Fruit fly (Drosophila melanogaster) whole organism, embryonic: ENCODE measurements around the gene Dhc62B.

ENCODE experiments used
- Asciz ChIP-seq: fragments of 200-800 bp; sonication (Bioruptor generic); optimal IDR thresholded peaks from 2 replicates; lab custom pipeline; 2017; ENCODE audit warnings: missing biosample characterization, mild to moderate bottlenecking, missing genetic modification characterization, missing genetic modification reagents
- B-H1 ChIP-seq: fragments of 200-800 bp; sonication (Bioruptor generic); IDR thresholded peaks from 3 replicates; pipeline ENCODE4 v1.3.6; 2022; ENCODE audit warnings: missing biosample characterization, missing genetic modification characterization
- CG10147 ChIP-seq: fragments of 200-800 bp; sonication (Bioruptor generic); optimal IDR thresholded peaks from 2 replicates; lab custom pipeline; 2019; ENCODE audit warnings: missing biosample characterization, mild to moderate bottlenecking, missing genetic modification characterization, moderate library complexity
- CG14965 ChIP-seq: fragments of 200-800 bp; sonication (Bioruptor generic); optimal IDR thresholded peaks from 2 replicates; lab custom pipeline; 2016; ENCODE audit warnings: missing biosample characterization, missing genetic modification characterization, borderline replicate concordance
- CG16863 ChIP-seq: fragments of 200-800 bp; sonication (Bioruptor generic); optimal IDR thresholded peaks from 3 replicates; lab custom pipeline; 2016; ENCODE audit warnings: missing biosample characterization, missing genetic modification characterization
- CG17385 ChIP-seq: fragments of 200-800 bp; sonication (Bioruptor generic); optimal IDR thresholded peaks from 3 replicates; lab custom pipeline; 2018; ENCODE audit warnings: missing biosample characterization, mild to moderate bottlenecking, missing genetic modification characterization
- CG18011 ChIP-seq: fragments of 200-800 bp; sonication (Bioruptor generic); optimal IDR thresholded peaks from 2 replicates; lab custom pipeline; 2017; ENCODE audit warnings: missing biosample characterization, missing genetic modification characterization, mild to moderate bottlenecking, moderate library complexity, missing genotype
- CG18476 ChIP-seq: fragments of 200-800 bp; sonication (Bioruptor generic); optimal IDR thresholded peaks from 2 replicates; lab custom pipeline; 2016; ENCODE audit warnings: missing biosample characterization, mild to moderate bottlenecking, missing genetic modification characterization
- CG2678 ChIP-seq: fragments of 200-800 bp; sonication (Bioruptor generic); optimal IDR thresholded peaks from 3 replicates; lab custom pipeline; 2019; ENCODE audit warnings: missing biosample characterization, mild to moderate bottlenecking, missing genetic modification characterization, moderate library complexity
- CG32767 ChIP-seq: fragments of 200-800 bp; sonication (Bioruptor generic); IDR thresholded peaks from 2 replicates; pipeline ENCODE4 v1.3.6; 2022; ENCODE audit warnings: missing biosample characterization, missing genetic modification characterization
- CG3281 ChIP-seq: fragments of 200-800 bp; sonication (Bioruptor generic); optimal IDR thresholded peaks from 3 replicates; lab custom pipeline; 2017; ENCODE audit warnings: missing biosample characterization, mild to moderate bottlenecking, missing genetic modification characterization
- CG3407 ChIP-seq: fragments of 200-800 bp; sonication (Bioruptor generic); optimal IDR thresholded peaks from 2 replicates; lab custom pipeline; 2018; ENCODE audit warnings: missing biosample characterization, mild to moderate bottlenecking, missing genetic modification characterization
- CG4820 ChIP-seq: fragments of 200-800 bp; sonication (Bioruptor generic); optimal IDR thresholded peaks from 3 replicates; lab custom pipeline; 2016; ENCODE audit warnings: missing biosample characterization, missing genetic modification characterization
- CG4854 ChIP-seq: fragments of 200-800 bp; sonication (Bioruptor generic); optimal IDR thresholded peaks from 2 replicates; lab custom pipeline; 2016; ENCODE audit warnings: missing biosample characterization, missing genetic modification characterization, inconsistent platforms
- CG5180 ChIP-seq: fragments of 200-800 bp; sonication (Bioruptor generic); optimal IDR thresholded peaks from 3 replicates; lab custom pipeline; 2017; ENCODE audit warnings: missing biosample characterization, missing genetic modification characterization, mild to moderate bottlenecking, moderate library complexity, missing genetic modification reagents
- CG6813 ChIP-seq: fragments of 200-800 bp; sonication (Bioruptor generic); optimal IDR thresholded peaks from 2 replicates; lab custom pipeline; 2017; ENCODE audit warnings: missing biosample characterization, missing genetic modification characterization, mild to moderate bottlenecking, moderate library complexity, missing genetic modification reagents
- CG6854 ChIP-seq: fragments of 200-800 bp; sonication (Bioruptor generic); optimal IDR thresholded peaks from 3 replicates; lab custom pipeline; 2017; ENCODE audit warnings: missing biosample characterization, mild to moderate bottlenecking, missing genetic modification characterization
- CG7745 ChIP-seq: fragments of 200-800 bp; sonication (Bioruptor generic); optimal IDR thresholded peaks from 2 replicates; lab custom pipeline; 2018; ENCODE audit warnings: missing biosample characterization, mild to moderate bottlenecking, missing genetic modification characterization, moderate library complexity
- CG8290 ChIP-seq, 3 experiments: fragments of 200-800 bp; sonication (Bioruptor generic); optimal IDR thresholded peaks; 2 replicates each; lab custom pipeline; 2016 to 2019; ENCODE audit warnings: missing biosample characterization in 3 of 3, missing genetic modification characterization in 3 of 3, mild to moderate bottlenecking in 2 of 3, moderate library complexity in 1 of 3
- CG8388 ChIP-seq: fragments of 200-800 bp; sonication (Bioruptor generic); optimal IDR thresholded peaks from 2 replicates; lab custom pipeline; 2019; ENCODE audit warnings: missing biosample characterization, mild to moderate bottlenecking, missing genetic modification characterization, moderate library complexity
- CTCF ChIP-seq: fragments of 200-800 bp; sonication (Bioruptor generic); optimal IDR thresholded peaks from 2 replicates; lab custom pipeline; 2017; ENCODE audit warnings: missing biosample characterization, mild to moderate bottlenecking, missing genetic modification characterization, moderate library complexity
- Deaf1 ChIP-seq: fragments of 200-800 bp; optimal IDR thresholded peaks from 3 replicates; lab custom pipeline; 2019; ENCODE audit warnings: missing biosample characterization, mild to moderate bottlenecking, missing genetic modification characterization, moderate library complexity
- Dip2 ChIP-seq: fragments of 200-800 bp; sonication (Bioruptor generic); IDR thresholded peaks from 2 replicates; pipeline ENCODE4 v1.3.6; 2022; ENCODE audit warnings: missing biosample characterization, missing genetic modification characterization
- E2f2 ChIP-seq: fragments of 200-800 bp; sonication (Bioruptor generic); IDR thresholded peaks from 2 replicates; pipeline ENCODE4 v1.3.6; 2022; ENCODE audit warnings: missing biosample characterization, missing genetic modification characterization
- Fer3 ChIP-seq: fragments of 200-800 bp; sonication (Bioruptor generic); optimal IDR thresholded peaks from 2 replicates; lab custom pipeline; 2018; ENCODE audit warnings: missing biosample characterization, mild to moderate bottlenecking, missing genetic modification characterization, moderate library complexity
- HLH4C ChIP-seq: fragments of 200-800 bp; sonication (Bioruptor generic); IDR thresholded peaks from 3 replicates; pipeline ENCODE4 v1.3.6; 2022; ENCODE audit warnings: missing biosample characterization, missing genetic modification characterization; ENCODE audit not compliant: partially characterized antibody
- Hand ChIP-seq: fragments of 200-800 bp; sonication (Bioruptor generic); optimal IDR thresholded peaks from 2 replicates; lab custom pipeline; 2017; ENCODE audit warnings: mild to moderate bottlenecking, missing biosample characterization, missing genetic modification reagents, missing genetic modification characterization
- Hr51 ChIP-seq, 2 experiments: fragments of 200-800 bp; sonication (Bioruptor generic); optimal IDR thresholded peaks; 2 replicates in 1 of 2; 3 replicates in 1 of 2; lab custom pipeline; 2016 to 2018; ENCODE audit warnings: missing biosample characterization in 2 of 2, missing genetic modification characterization in 2 of 2, mild to moderate bottlenecking in 1 of 2, moderate library complexity in 1 of 2
- Hsf ChIP-seq: fragments of 200-800 bp; sonication (Bioruptor generic); optimal IDR thresholded peaks from 3 replicates; lab custom pipeline; 2016; ENCODE audit warnings: missing biosample characterization, missing genetic modification characterization
- MESR4 ChIP-seq: fragments of 200-800 bp; sonication (Bioruptor generic); optimal IDR thresholded peaks from 2 replicates; lab custom pipeline; 2018; ENCODE audit warnings: missing biosample characterization, mild to moderate bottlenecking, missing genetic modification characterization, moderate library complexity
- Myb ChIP-seq: fragments of 200-800 bp; sonication (Bioruptor generic); optimal IDR thresholded peaks from 2 replicates; lab custom pipeline; 2016; ENCODE audit warnings: missing biosample characterization, missing genetic modification characterization
- Optix ChIP-seq: fragments of 200-800 bp; sonication (Bioruptor generic); IDR thresholded peaks from 3 replicates; pipeline ENCODE4 v1.3.6; 2022; ENCODE audit warnings: missing biosample characterization, missing genetic modification characterization
- Side ChIP-seq: fragments of 200-800 bp; sonication (Bioruptor generic); optimal IDR thresholded peaks from 2 replicates; lab custom pipeline; 2016; ENCODE audit warnings: missing biosample characterization, missing genetic modification characterization
- Spps ChIP-seq: fragments of 200-800 bp; sonication (Bioruptor generic); optimal IDR thresholded peaks from 2 replicates; lab custom pipeline; 2018; ENCODE audit warnings: missing biosample characterization, mild to moderate bottlenecking, missing genetic modification characterization
- Stat92E ChIP-seq, 3 experiments: fragments of >200 bp in 2 of 3; fragments of 200-800 bp in 1 of 3; sonication (Bioruptor generic) in 1 of 3; optimal IDR thresholded peaks; 2 replicates each; lab custom pipeline; 2017 to 2019; ENCODE audit warnings: missing biosample characterization in 3 of 3, missing genetic modification characterization in 3 of 3, mild to moderate bottlenecking in 1 of 3, moderate library complexity in 1 of 3
- YL-1 ChIP-seq: fragments of 200-800 bp; sonication (Bioruptor generic); optimal IDR thresholded peaks from 3 replicates; lab custom pipeline; 2017; ENCODE audit warnings: missing biosample characterization, mild to moderate bottlenecking, missing genetic modification characterization
- ase ChIP-seq: fragments of 200-800 bp; sonication (Bioruptor generic); IDR thresholded peaks from 3 replicates; pipeline ENCODE4 v1.3.6; 2022; ENCODE audit warnings: missing biosample characterization, missing genetic modification characterization
- cg ChIP-seq: fragments of 200-800 bp; sonication (Bioruptor generic); optimal IDR thresholded peaks from 3 replicates; lab custom pipeline; 2019; ENCODE audit warnings: missing biosample characterization, mild to moderate bottlenecking, missing genetic modification characterization, moderate library complexity
- da ChIP-seq: fragments of 200-800 bp; sonication (Bioruptor generic); optimal IDR thresholded peaks from 2 replicates; lab custom pipeline; 2016; ENCODE audit warnings: missing biosample characterization, missing genetic modification characterization
- exex ChIP-seq: fragments of 200-800 bp; sonication (Bioruptor generic); optimal IDR thresholded peaks from 4 replicates; lab custom pipeline; 2018; ENCODE audit warnings: missing biosample characterization, mild to moderate bottlenecking, missing genetic modification characterization, moderate library complexity
- ham ChIP-seq: fragments of 200-800 bp; sonication (Bioruptor generic); IDR thresholded peaks from 2 replicates; pipeline ENCODE4 v1.3.6; 2022; ENCODE audit warnings: missing biosample characterization, missing genetic modification characterization
- jigr1 ChIP-seq: fragments of 200-800 bp; sonication (Bioruptor generic); IDR thresholded peaks from 3 replicates; pipeline ENCODE4 v1.3.6; 2022; ENCODE audit warnings: missing biosample characterization, missing genetic modification characterization
- jing ChIP-seq: fragments of 200-800 bp; sonication (Bioruptor generic); optimal IDR thresholded peaks from 2 replicates; lab custom pipeline; 2018; ENCODE audit warnings: missing biosample characterization, mild to moderate bottlenecking, missing genetic modification characterization
- pnt ChIP-seq: fragments of 200-800 bp; sonication (Bioruptor generic); optimal IDR thresholded peaks from 3 replicates; lab custom pipeline; 2016; ENCODE audit warnings: missing biosample characterization, missing genetic modification characterization
- ro ChIP-seq: fragments of 200-800 bp; sonication (Bioruptor generic); IDR thresholded peaks from 2 replicates; pipeline ENCODE4 v1.3.6; 2022; ENCODE audit warnings: missing biosample characterization, missing genetic modification characterization
- sd ChIP-seq: fragments of 200-800 bp; sonication (Bioruptor generic); optimal IDR thresholded peaks from 3 replicates; lab custom pipeline; 2018; ENCODE audit warnings: missing biosample characterization, mild to moderate bottlenecking, missing genetic modification characterization, moderate library complexity
- wek ChIP-seq: fragments of 200-800 bp; sonication (Bioruptor generic); optimal IDR thresholded peaks from 3 replicates; lab custom pipeline; 2018; ENCODE audit warnings: missing biosample characterization, mild to moderate bottlenecking, missing genetic modification characterization, moderate library complexity

The Dhc62B gene

DNA sequence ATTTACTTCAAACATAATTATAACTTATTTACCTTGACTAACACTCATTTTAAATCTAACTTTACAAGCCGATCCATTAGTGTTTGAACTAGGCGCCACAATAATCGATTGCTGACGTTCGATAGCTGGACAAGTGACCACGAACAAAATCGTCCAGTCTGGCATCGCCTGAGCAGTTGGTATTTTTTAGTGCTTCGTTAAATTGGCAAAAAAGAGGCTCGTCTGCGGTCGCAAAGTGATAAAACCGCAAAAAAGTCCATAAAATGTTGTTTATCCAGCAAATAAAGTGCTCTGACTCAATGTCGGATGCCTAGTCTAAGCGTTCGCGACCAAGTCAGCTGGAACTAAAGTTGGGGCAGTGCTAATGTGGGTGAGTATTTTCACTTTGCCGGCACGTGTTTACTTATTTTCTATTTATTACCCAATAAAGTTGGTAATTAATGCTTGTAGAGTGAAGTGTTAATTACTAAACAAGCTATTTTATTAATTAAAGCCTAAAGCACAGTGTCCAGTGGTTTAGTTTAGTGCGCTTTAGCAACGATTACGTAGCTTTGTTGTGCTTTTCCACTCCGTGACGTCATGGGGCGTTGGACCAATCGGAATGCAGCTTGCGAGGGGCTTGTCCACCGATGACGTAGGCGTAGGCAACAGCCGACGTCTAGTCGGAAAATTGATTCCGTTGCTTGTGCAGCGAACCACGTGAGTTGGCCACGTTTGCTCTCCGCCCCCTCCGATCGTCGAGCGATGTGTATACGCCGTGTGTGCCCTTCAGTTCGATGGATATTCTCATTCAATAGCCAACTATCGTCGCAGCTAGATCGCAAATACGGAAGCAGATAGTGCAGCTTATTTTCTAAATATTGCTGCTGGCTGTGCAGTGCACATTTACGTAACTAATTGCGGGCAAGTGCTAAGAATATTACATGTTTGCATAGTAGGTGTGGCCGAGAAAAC lies 32.9 kb downstream of the Dhc62B start, which contains the start of gene Gk2 (continued):
- TF ChIP-seq E2f2 (GFP tag; lab: Robert Waterston, UW) (peak; percentile 98), CG8388 (no peak), CG17385 (GFP tag; lab: Kevin White, UChicago) (no peak), CG4854 (GFP tag; lab: Kevin White, UChicago) (no peak), CG14965 (GFP tag; lab: Kevin White, UChicago) (no peak), CG6813 (GFP tag; lab: Kevin White, UChicago) (no peak), da (GFP tag; lab: Kevin White, UChicago) (no peak), HLH4C (GFP tag; lab: Robert Waterston, UW) (peak; percentile 66), CG4820 (GFP tag; lab: Kevin White, UChicago) (no peak), YL-1 (no peak), ro (GFP tag; lab: Robert Waterston, UW) (no peak), CG18476 (GFP tag; lab: Kevin White, UChicago) (no peak), Dip2 (GFP tag; lab: Robert Waterston, UW) (no peak), CG10147 (no peak), jing (GFP tag; lab: Kevin White, UChicago) (no peak), Myb (GFP tag; lab: Kevin White, UChicago) (peak; percentile 58), cg (GFP tag; lab: Kevin White, UChicago) (no peak), ase (GFP tag; lab: Robert Waterston, UW) (no peak), Hand (GFP tag; lab: Kevin White, UChicago) (no peak), jigr1 (GFP tag; lab: Robert Waterston, UW) (no peak), Fer3 (peak; percentile 5), CG5180 (GFP tag; lab: Kevin White, UChicago) (peak; percentile 6), wek (GFP tag; lab: Kevin White, UChicago) (no peak), CG3281 (GFP tag; lab: Kevin White, UChicago) (peak; percentile 22)

DNA sequence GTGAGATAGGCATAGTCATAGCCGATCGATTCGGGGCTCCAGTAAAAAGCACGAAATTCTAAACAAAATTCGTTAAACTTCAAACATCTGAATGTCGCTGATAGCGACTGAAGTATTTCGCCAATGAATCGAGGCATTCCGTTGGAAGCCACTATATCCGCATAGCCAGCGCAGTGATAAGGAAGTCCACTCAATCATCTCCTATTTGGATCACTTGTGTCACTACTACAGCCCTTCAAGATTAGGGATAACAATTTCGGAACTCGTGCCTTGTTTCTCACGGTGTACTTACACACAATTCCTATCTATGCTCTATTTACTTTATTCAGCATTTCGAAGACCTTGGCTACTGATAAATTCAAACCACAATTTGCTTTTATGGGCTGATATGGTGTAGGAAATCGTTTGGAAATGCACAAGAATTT lies 33.6 kb downstream of the Dhc62B start, which contains the start of gene PIG-Wb:
PIG-Wb (minus strand) TSS at position 209 of the 425 bp plus-strand sequence.
- TF ChIP-seq CG32767 (GFP tag; lab: Robert Waterston, UW): no peak
- TF ChIP-seq Hr51 (GFP tag; optimal IDR thresholded peaks at IDR 0.05; lab: Kevin White, UChicago): peak in 1 of 2 experiments; percentile 26
- no peak for TF ChIP-seq Side (GFP tag; lab: Kevin White, UChicago)
- TF ChIP-seq ham (GFP tag; lab: Robert Waterston, UW): no peak
- TF ChIP-seq CG18011 (GFP tag; lab: Kevin White, UChicago): no peak
- peak; percentile 50 for TF ChIP-seq Asciz (GFP tag; lab: Kevin White, UChicago)
- TF ChIP-seq pnt: no peak
- no peak for TF ChIP-seq Hsf (GFP tag; lab: Kevin White, UChicago)
- TF ChIP-seq CG16863 (GFP tag; lab: Kevin White, UChicago): no peak
- peak; percentile 55 for TF ChIP-seq CG6854 (GFP tag; lab: Kevin White, UChicago)
- no peak for TF ChIP-seq CG8290 (GFP tag; optimal IDR thresholded peaks at IDR 0.05; lab: Kevin White, UChicago)
- TF ChIP-seq CG8290 (tag; optimal IDR thresholded peaks at IDR 0.05; lab: Kevin White, UChicago): peak in 1 of 2 experiments; percentile 50
- TF ChIP-seq B-H1: no peak
- peak; percentile 57 for TF ChIP-seq CG2678 (tag; lab: Kevin White, UChicago)
- peak; percentile 1 for TF ChIP-seq CG5180 (GFP tag; lab: Kevin White, UChicago)
- TF ChIP-seq CG7745 (tag; lab: Kevin White, UChicago): no peak
- TF ChIP-seq CTCF: no peak
- TF ChIP-seq CG3407 (GFP tag; lab: Kevin White, UChicago): no peak
- no peak for TF ChIP-seq Stat92E (GFP tag; optimal IDR thresholded peaks at IDR 0.05; lab: Kevin White, UChicago)
- TF ChIP-seq Deaf1 (tag; lab: Kevin White, UChicago): peak; percentile 58
- no peak for TF ChIP-seq MESR4
- no peak for TF ChIP-seq Spps
- TF ChIP-seq exex (tag; lab: Kevin White, UChicago): peak; percentile 88
- TF ChIP-seq Optix: no peak
- TF ChIP-seq sd: peak; percentile 98
